Worm (Caenorhabditis elegans): ENCODE measurements around the gene Y110A2AL.10.

DNA sequence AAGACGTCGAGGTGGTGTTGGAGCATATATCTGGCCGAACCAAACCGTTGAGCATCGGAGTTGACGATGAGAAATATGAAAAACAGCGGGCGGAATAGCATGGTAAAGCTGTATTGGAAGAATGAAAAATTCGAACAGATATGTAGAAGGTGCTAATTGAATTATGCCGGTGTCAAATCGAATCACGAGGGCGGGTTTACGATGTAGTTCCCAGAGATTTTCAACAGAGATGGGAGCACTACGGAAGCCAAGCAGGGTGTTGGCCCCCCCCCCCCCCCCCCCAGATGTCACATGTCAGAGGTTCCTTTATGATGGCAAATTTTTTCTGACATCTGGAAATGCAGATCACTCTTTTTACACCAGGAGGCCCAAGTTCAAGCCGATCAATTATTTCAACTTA lies 28.6 kb downstream of the Y110A2AL.10 start, which contains the start of gene Y110A2AL.7:
- no peak for TF ChIP-seq mdl-1 (tag; optimal IDR thresholded peaks at IDR 0.05)
- TF ChIP-seq elt-2 (tag; optimal IDR thresholded peaks at IDR 0.05) = no peak
- no peak for TF ChIP-seq ztf-4 (tag; optimal IDR thresholded peaks at IDR 0.05)
- TF ChIP-seq ama-1 (optimal IDR thresholded peaks at IDR 0.05) = no peak
- no peak for TF ChIP-seq nhr-237 (tag; optimal IDR thresholded peaks at IDR 0.05)
- TF ChIP-seq elt-1 (tag; optimal IDR thresholded peaks at IDR 0.05) = no peak
- TF ChIP-seq nhr-11 (tag; optimal IDR thresholded peaks at IDR 0.05) = no peak
- no peak for TF ChIP-seq fos-1 (tag; optimal IDR thresholded peaks at IDR 0.05)
- no peak for TF ChIP-seq unc-62 (GFP tag; optimal IDR thresholded peaks at IDR 0.05)
- no peak for TF ChIP-seq unc-39 (tag; optimal IDR thresholded peaks at IDR 0.05)
- no peak for TF ChIP-seq daf-12 (tag; optimal IDR thresholded peaks at IDR 0.05)

Data from whole organism, L3 larva.